Fruit fly (Drosophila melanogaster): ENCODE data around the gene CG34367.

CG34367 gene

DNA sequence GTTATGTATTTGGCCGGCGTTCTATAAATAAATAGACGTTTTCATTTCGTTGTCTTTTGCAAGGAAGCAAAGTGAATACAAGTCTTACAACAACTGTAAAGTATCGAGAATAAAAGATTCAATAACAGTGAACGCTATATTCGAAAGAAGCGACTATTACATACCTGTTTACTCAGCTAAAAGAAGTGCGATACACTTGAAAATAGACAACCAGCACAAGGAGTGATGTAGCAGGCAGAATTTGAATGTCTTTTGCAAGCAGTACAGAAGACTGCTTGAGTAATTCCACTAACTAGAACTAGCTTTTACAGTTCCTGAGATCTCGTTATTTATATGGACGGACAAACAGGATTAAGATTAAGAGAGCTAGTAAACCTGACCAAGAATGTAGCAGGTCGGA lies 55.4 kb downstream of the CG34367 start (continued):
- no peak for TF ChIP-seq zfh1 (GFP tag; IDR thresholded peaks at IDR 0.05)
- TF ChIP-seq CG31388 (GFP tag; optimal IDR thresholded peaks at IDR 0.05): no peak
- TF ChIP-seq lmd (GFP tag; IDR thresholded peaks at IDR 0.05): no peak
- TF ChIP-seq CG2129 (GFP tag; IDR thresholded peaks at IDR 0.05; ENCODE audit: partially characterized antibody): no peak
- peak; percentile 7 for TF ChIP-seq CG10979 (tag; optimal IDR thresholded peaks at IDR 0.05)
- TF ChIP-seq dmrt11E (tag; optimal IDR thresholded peaks at IDR 0.05): no peak
- no peak for TF ChIP-seq Nf-YA (GFP tag; IDR thresholded peaks at IDR 0.05)
- no peak for TF ChIP-seq Ada2b (GFP tag; IDR thresholded peaks at IDR 0.05)
- TF ChIP-seq CG12219 (GFP tag; optimal IDR thresholded peaks at IDR 0.05): no peak
- TF ChIP-seq CG9437 (GFP tag; optimal IDR thresholded peaks at IDR 0.05): peak; percentile 54
- no peak for TF ChIP-seq tin (GFP tag; optimal IDR thresholded peaks at IDR 0.05)
- no peak for TF ChIP-seq CG1792 (GFP tag; optimal IDR thresholded peaks at IDR 0.05)
- TF ChIP-seq CG8089 (GFP tag; optimal IDR thresholded peaks at IDR 0.05): no peak
- TF ChIP-seq pzg (GFP tag; optimal IDR thresholded peaks at IDR 0.05): peak; percentile 34
- peak; percentile 62 for TF ChIP-seq Myb (GFP tag; optimal IDR thresholded peaks at IDR 0.05)
- no peak for TF ChIP-seq wek (GFP tag; optimal IDR thresholded peaks at IDR 0.05)
- no peak for TF ChIP-seq psq (GFP tag; optimal IDR thresholded peaks at IDR 0.05)
- TF ChIP-seq Tbp (GFP tag; optimal IDR thresholded peaks at IDR 0.05): no peak
- TF ChIP-seq CG12391 (tag; optimal IDR thresholded peaks at IDR 0.05): no peak
- TF ChIP-seq scrt (GFP tag; optimal IDR thresholded peaks at IDR 0.05): no peak
- no peak for TF ChIP-seq sima (GFP tag; optimal IDR thresholded peaks at IDR 0.05)
- TF ChIP-seq Dad (GFP tag; optimal IDR thresholded peaks at IDR 0.05): no peak
- TF ChIP-seq CG1024 (GFP tag; IDR thresholded peaks at IDR 0.05): no peak
- TF ChIP-seq H15 (GFP tag; IDR thresholded peaks at IDR 0.05): no peak
- TF ChIP-seq klu (GFP tag; IDR thresholded peaks at IDR 0.05): no peak
- TF ChIP-seq Opbp (GFP tag; IDR thresholded peaks at IDR 0.05; ENCODE audit: partially characterized antibody): peak; percentile 90; the same call in 2 of the 3 replicates
- TF ChIP-seq ttk (GFP tag; IDR thresholded peaks at IDR 0.05): no peak
- no peak for TF ChIP-seq slou (GFP tag; optimal IDR thresholded peaks at IDR 0.05)
- TF ChIP-seq fru (optimal IDR thresholded peaks at IDR 0.05): no peak
- TF ChIP-seq CG6683 (GFP tag; optimal IDR thresholded peaks at IDR 0.05): no peak
- no peak for TF ChIP-seq CG6175 (GFP tag; IDR thresholded peaks at IDR 0.05)
- no peak for TF ChIP-seq Awh (GFP tag; IDR thresholded peaks at IDR 0.05)
- no peak for TF ChIP-seq mld (GFP tag; IDR thresholded peaks at IDR 0.05; ENCODE audit: partially characterized antibody)
- TF ChIP-seq Gug (GFP tag; IDR thresholded peaks at IDR 0.05): no peak
- TF ChIP-seq chn (GFP tag; optimal IDR thresholded peaks at IDR 0.05): no peak
- 0 out of 2 replicates have a peak, but pooled peaks have one; percentile 15 for TF ChIP-seq HLH3B (GFP tag; IDR thresholded peaks at IDR 0.05)
- no peak for TF ChIP-seq crol (GFP tag; IDR thresholded peaks at IDR 0.05)
- TF ChIP-seq pb (GFP tag; optimal IDR thresholded peaks at IDR 0.05): no peak
- TF ChIP-seq Adf1 (GFP tag; IDR thresholded peaks at IDR 0.05): no peak
- no peak for TF ChIP-seq CG18619 (GFP tag; optimal IDR thresholded peaks at IDR 0.05)
- no peak for TF ChIP-seq CG4730 (GFP tag; IDR thresholded peaks at IDR 0.05)
- TF ChIP-seq chif (GFP tag; optimal IDR thresholded peaks at IDR 0.05): no peak
- TF ChIP-seq Jarid2 (GFP tag; optimal IDR thresholded peaks at IDR 0.05): no peak
- TF ChIP-seq Dbx (GFP tag; IDR thresholded peaks at IDR 0.05): 0 out of 3 replicates have a peak, but pooled peaks have one; percentile 30
- TF ChIP-seq CG4282 (GFP tag; optimal IDR thresholded peaks at IDR 0.05): no peak
- TF ChIP-seq CG13296 (GFP tag; optimal IDR thresholded peaks at IDR 0.05): no peak
- no peak for TF ChIP-seq pros (GFP tag; optimal IDR thresholded peaks at IDR 0.05)
- TF ChIP-seq Deaf1 (tag; optimal IDR thresholded peaks at IDR 0.05): no peak
- TF ChIP-seq CG9817 (tag; optimal IDR thresholded peaks at IDR 0.05): no peak
- no peak for TF ChIP-seq Hmx (GFP tag; optimal IDR thresholded peaks at IDR 0.05)
- TF ChIP-seq bowl (GFP tag; IDR thresholded peaks at IDR 0.05): no peak
- no peak for TF ChIP-seq CG14014 (GFP tag; IDR thresholded peaks at IDR 0.05)
- no peak for TF ChIP-seq unpg (GFP tag; optimal IDR thresholded peaks at IDR 0.05)

All from whole organism, embryonic.